Worm (Caenorhabditis elegans) whole organism, L4/young adult: ENCODE measurements around the gene C04F6.7.

Source experiments
- W03F9.2 ChIP-seq: fragments of 150-350 bp; optimal IDR thresholded peaks from 2 replicates; lab custom pipeline; 2014; ENCODE audit warnings: missing biosample characterization, missing genetic modification characterization
- dao-5 ChIP-seq: sonication (generic microtip); optimal IDR thresholded peaks from 2 replicates; lab custom pipeline; 2016; ENCODE audit warnings: missing genotype, missing genetic modification characterization, moderate library complexity, missing compliant biosample characterization

- TF ChIP-seq dao-5 (tag; lab: Kevin White, UChicago) (no peak), W03F9.2 (tag; lab: Kevin White, UChicago) (no peak)
Observed at ce11 chrX:3416063-3416462, 2.9 kb downstream of the C04F6.7 start.
